Worm (Caenorhabditis elegans) whole organism, midembryonic: Measurements from ENCODE around the gene srg-34.

Source experiments
- T22C8.4 ChIP-seq: fragments of 200-800 bp; sonication (Bioruptor generic); IDR thresholded peaks from 2 replicates; pipeline ENCODE4 v1.3.6; 2022; ENCODE audit warnings: missing genetic modification characterization, missing compliant biosample characterization
- flt-1 ChIP-seq: fragments of 200-800 bp; sonication (Bioruptor generic); IDR thresholded peaks from 2 replicates; pipeline ENCODE4 v1.3.6; 2022; ENCODE audit warnings: missing genetic modification characterization, missing compliant biosample characterization
- med-1 ChIP-seq: sonication (generic microtip); optimal IDR thresholded peaks from 2 replicates; lab custom pipeline; 2017; ENCODE audit warnings: missing genetic modification characterization, mild to moderate bottlenecking, missing compliant biosample characterization, antibody characterized with exemption, missing genetic modification reagents; ENCODE audit not compliant: insufficient read depth
- tab-1 ChIP-seq: fragments of 200-800 bp; sonication (Bioruptor generic); IDR thresholded peaks from 2 replicates; pipeline ENCODE4 v1.3.6; 2022; ENCODE audit warnings: missing genetic modification characterization, missing compliant biosample characterization
- ztf-23 ChIP-seq: fragments of 200-800 bp; sonication (Bioruptor generic); IDR thresholded peaks from 2 replicates; pipeline ENCODE4 v1.3.6; 2022; ENCODE audit warnings: missing genetic modification reagents, missing genetic modification characterization, missing compliant biosample characterization

DNA sequence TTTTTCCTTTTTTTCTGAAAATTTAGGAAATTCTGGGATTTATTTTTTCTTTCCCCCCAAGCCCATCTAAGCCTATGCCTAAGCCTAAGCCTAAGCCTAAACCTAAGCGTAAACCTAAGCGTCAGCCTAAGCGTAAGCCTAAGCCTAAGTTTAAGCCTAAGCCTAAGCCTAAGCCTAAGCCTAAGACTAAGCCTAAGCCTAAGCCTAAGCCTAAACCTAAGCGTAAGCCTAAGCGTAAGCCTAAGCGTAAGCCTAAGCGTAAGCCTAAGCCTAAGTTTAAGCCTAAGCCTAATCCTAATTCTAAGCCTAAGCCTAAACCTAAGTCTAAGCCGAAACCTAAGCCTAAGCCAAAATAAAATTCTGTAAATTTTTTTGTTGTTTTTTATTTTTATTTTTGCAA is 23.2 kb upstream of the srg-34 start:
- TF ChIP-seq med-1 (GFP tag; lab: Kevin White, UChicago), result no peak
- TF ChIP-seq T22C8.4 (GFP tag; lab: Robert Waterston, UW), result no peak
- TF ChIP-seq ztf-23 (GFP tag; lab: Robert Waterston, UW), result no peak
- no peak for TF ChIP-seq tab-1 (GFP tag; lab: Robert Waterston, UW)
- TF ChIP-seq flt-1 (GFP tag; lab: Robert Waterston, UW), result no peak
